Fruit fly (Drosophila melanogaster) whole organism, wandering third instar larva: Measurements from ENCODE around the gene Rpn5.

Experiments
- Abd-B ChIP-seq: fragments of >200 bp; optimal IDR thresholded peaks from 2 replicates; lab custom pipeline; 2017; ENCODE audit warnings: missing biosample characterization, missing genetic modification characterization
- CG9705 ChIP-seq: fragments of 200-800 bp; sonication (Bioruptor generic); optimal IDR thresholded peaks from 2 replicates; lab custom pipeline; 2018; ENCODE audit warnings: missing biosample characterization, mild to moderate bottlenecking, missing genetic modification characterization
- Dfd ChIP-seq: fragments of >200 bp; optimal IDR thresholded peaks from 2 replicates; lab custom pipeline; 2017; ENCODE audit warnings: missing biosample characterization, missing genetic modification characterization
- Dif ChIP-seq: fragments of 200-275, 200-300 bp; sonication (Bioruptor generic); optimal IDR thresholded peaks from 2 replicates; lab custom pipeline; 2018; ENCODE audit warnings: missing biosample characterization, missing genetic modification characterization; ENCODE audit not compliant: partially characterized antibody
- Mio ChIP-seq: sonication (Bioruptor generic); optimal IDR thresholded peaks from 2 replicates; lab custom pipeline; 2016; ENCODE audit warnings: missing biosample characterization, missing genetic modification characterization
- Vsx2 ChIP-seq: fragments of 200-300, 225-300 bp; sonication (Bioruptor generic); optimal IDR thresholded peaks from 2 replicates; lab custom pipeline; 2018; ENCODE audit warnings: missing biosample characterization, missing genetic modification characterization; ENCODE audit not compliant: partially characterized antibody
- br ChIP-seq: fragments of 200-800 bp; sonication (Bioruptor generic); optimal IDR thresholded peaks from 2 replicates; lab custom pipeline; 2016; ENCODE audit warnings: missing biosample characterization, missing genetic modification characterization
- dsf ChIP-seq: sonication (Bioruptor generic); optimal IDR thresholded peaks from 2 replicates; lab custom pipeline; 2016; ENCODE audit warnings: missing biosample characterization, missing genetic modification characterization, borderline replicate concordance
- fru ChIP-seq: fragments of 200-800 bp; sonication (Bioruptor generic); optimal IDR thresholded peaks from 3 replicates; lab custom pipeline; 2016; ENCODE audit warnings: missing biosample characterization, mild to moderate bottlenecking, missing genetic modification characterization
- h ChIP-seq: fragments of 200-800 bp; sonication (Bioruptor generic); optimal IDR thresholded peaks from 3 replicates; lab custom pipeline; 2016; ENCODE audit warnings: missing biosample characterization, mild to moderate bottlenecking, missing genetic modification characterization
- pan ChIP-seq: fragments of >200 bp; optimal IDR thresholded peaks from 2 replicates; lab custom pipeline; 2017
- psq ChIP-seq: fragments of 200-800 bp; sonication (Bioruptor generic); optimal IDR thresholded peaks from 3 replicates; lab custom pipeline; 2017; ENCODE audit warnings: missing biosample characterization, mild to moderate bottlenecking, missing genetic modification characterization, moderate library complexity
- rgr ChIP-seq: fragments of 200-800 bp; sonication (Bioruptor generic); optimal IDR thresholded peaks from 3 replicates; lab custom pipeline; 2016; ENCODE audit warnings: missing biosample characterization, mild to moderate bottlenecking, missing genetic modification characterization

DNA sequence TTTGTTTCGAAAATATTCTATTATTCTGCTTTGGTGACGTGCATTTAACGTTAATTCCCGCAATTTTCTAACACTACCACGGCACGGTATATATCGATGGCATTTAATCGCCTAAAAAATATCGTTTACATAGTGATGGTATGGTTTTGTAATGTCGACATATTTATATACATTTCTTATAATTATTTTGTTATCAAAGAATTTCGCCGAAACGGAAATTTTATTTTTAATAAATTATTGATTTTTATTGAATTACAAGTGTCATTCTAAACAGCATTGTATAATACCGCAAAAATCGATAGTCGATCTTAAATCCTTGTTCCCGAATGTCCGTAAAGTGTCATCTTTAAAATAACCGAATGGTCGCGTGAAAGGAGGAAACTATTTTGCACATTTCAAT, 35.2 kb downstream of the Rpn5 start, which contains the start of the genes Sec20 and dgrn:
- TF ChIP-seq rgr (GFP tag; lab: Kevin White, UChicago) (peak; percentile 82), dsf (GFP tag; lab: Kevin White, UChicago) (peak; percentile 58), br (GFP tag; lab: Kevin White, UChicago) (peak; percentile 70), psq (peak; percentile 68), CG9705 (GFP tag; lab: Kevin White, UChicago) (peak; percentile 48), fru (GFP tag; lab: Kevin White, UChicago) (peak; percentile 67), Mio (GFP tag; lab: Kevin White, UChicago) (no peak), Dif (GFP tag; lab: Kevin White, UChicago) (no peak), Vsx2 (GFP tag; lab: Kevin White, UChicago) (no peak), Abd-B (GFP tag; lab: Kevin White, UChicago) (no peak), Dfd (GFP tag; lab: Kevin White, UChicago) (no peak), pan (lab: Kevin White, UChicago) (no peak), h (GFP tag; lab: Kevin White, UChicago) (peak; percentile 83)
